Fruit fly (Drosophila melanogaster): ENCODE results near the gene CG3226.

DNA sequence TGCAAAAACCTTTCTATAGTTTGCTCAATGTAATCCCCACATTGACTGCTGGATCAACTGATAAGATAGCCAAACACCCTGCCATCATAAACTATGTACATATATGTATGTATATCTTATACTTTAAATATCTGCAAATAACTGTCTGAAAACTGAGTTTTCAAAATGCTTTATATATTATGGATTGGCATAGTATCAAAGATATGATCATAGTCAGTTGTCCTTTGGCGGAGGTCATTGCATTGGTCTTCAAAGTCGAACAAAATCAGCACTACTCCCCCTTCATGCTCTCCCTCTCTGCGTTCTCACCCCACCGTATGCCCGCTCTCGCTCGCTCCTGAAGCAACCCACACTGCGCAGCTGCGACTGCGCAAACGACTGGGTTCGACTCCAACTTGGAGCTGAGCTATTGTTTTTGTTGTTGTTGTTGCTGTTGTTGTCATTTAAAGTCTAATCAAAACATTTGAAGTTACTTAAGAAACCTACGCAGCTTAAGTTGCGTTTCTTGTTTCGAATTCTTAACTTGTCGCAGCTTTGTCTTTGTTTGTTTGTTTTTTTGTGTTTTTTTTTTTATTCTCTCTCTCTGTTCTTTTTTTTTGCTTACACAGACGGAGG lies 29.0 kb downstream of the CG3226 start:
- no peak for TF ChIP-seq CG11762 (GFP tag; optimal IDR thresholded peaks at IDR 0.05; ENCODE audit: insufficient read depth)
- no peak for TF ChIP-seq OdsH (GFP tag; optimal IDR thresholded peaks at IDR 0.05)
- no peak for TF ChIP-seq Hr38 (GFP tag; optimal IDR thresholded peaks at IDR 0.05)
